Worm (Caenorhabditis elegans): ENCODE measurements around the gene ZK643.2.

ce11 chrIII:8984412-8984811, 28.1 kb downstream of the ZK643.2 start:
- TF ChIP-seq snpc-4 (tag; optimal IDR thresholded peaks at IDR 0.05) (no peak), egl-27 (tag; optimal IDR thresholded peaks at IDR 0.05) (no peak), unc-62 (GFP tag; optimal IDR thresholded peaks at IDR 0.05) (no peak), nhr-11 (tag; optimal IDR thresholded peaks at IDR 0.05) (no peak), sea-2 (GFP tag; optimal IDR thresholded peaks at IDR 0.05) (no peak), ZK546.5 (tag; optimal IDR thresholded peaks at IDR 0.05) (no peak), nhr-12 (tag; optimal IDR thresholded peaks at IDR 0.05) (no peak), nhr-237 (tag; optimal IDR thresholded peaks at IDR 0.05) (no peak), unc-39 (tag; optimal IDR thresholded peaks at IDR 0.05) (no peak), nhr-43 (tag; optimal IDR thresholded peaks at IDR 0.05; ENCODE audit: poor library complexity, severe bottlenecking) (no peak)
